Worm (Caenorhabditis elegans): ENCODE measurements around the gene hal-2.

Gene hal-2

DNA sequence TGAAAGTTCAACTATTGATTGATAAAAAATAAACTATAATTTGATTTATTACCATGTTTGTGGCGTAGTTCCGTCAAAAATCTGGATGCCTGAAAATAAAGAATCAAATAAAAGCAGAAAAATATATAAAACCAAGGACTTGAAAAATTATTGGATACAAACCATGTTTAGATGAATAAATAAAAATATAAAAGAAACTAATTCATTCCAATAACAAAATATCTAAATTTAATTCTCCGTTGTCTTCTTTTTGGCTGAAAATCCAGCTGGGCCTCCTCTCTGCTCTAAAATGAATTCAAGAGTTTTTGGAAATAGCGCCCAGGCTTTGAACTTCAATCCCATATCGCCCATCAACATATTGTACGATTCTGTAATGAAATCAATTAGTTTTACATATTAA is 24.2 kb upstream of the hal-2 start, which contains the start of gene vps-29:
Gene vps-29 (minus strand): TSS at position 101 of the 400 bp plus-strand sequence.
- TF ChIP-seq aly-2 (tag; optimal IDR thresholded peaks at IDR 0.05) (no peak), nhr-28 (tag; optimal IDR thresholded peaks at IDR 0.05) (no peak), zip-11 (GFP tag; IDR thresholded peaks at IDR 0.05) (no peak), snpc-4 (tag; optimal IDR thresholded peaks at IDR 0.05) (no peak), nhr-76 (tag; optimal IDR thresholded peaks at IDR 0.05) (no peak), ztf-7 (tag; optimal IDR thresholded peaks at IDR 0.05) (no peak), skn-1 (tag; optimal IDR thresholded peaks at IDR 0.05) (no peak), fkh-10 (GFP tag; optimal IDR thresholded peaks at IDR 0.05) (no peak), zfp-2 (tag; optimal IDR thresholded peaks at IDR 0.05) (no peak), daf-12 (tag; optimal IDR thresholded peaks at IDR 0.05) (no peak), mxl-2 (GFP tag; conservative IDR thresholded peaks at IDR 0.05) (no peak), tag-97 (GFP tag; IDR thresholded peaks at IDR 0.05) (no peak), arid-1 (GFP tag; conservative IDR thresholded peaks at IDR 0.05) (no peak), spr-1 (tag; optimal IDR thresholded peaks at IDR 0.05) (no peak)

DNA sequence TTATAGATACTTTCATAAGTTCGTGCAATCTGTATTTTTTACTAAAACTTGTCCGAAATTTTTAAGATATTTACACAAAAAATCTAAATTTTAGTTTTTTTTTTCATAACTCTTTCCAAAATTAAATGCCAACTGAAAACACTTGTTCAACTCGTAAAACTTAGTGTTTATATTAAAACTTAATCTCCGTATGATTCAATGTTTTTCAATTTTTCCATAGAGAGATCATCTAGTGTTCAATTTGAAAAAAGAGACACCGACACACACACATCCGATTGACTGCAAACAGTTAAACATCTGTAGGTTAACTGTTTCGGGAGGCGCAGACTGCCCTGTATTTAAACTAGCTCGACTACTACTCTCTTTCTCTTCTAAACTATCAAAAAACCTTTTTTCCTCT is 20.3 kb upstream of the hal-2 start, which contains the start of gene T16H12.9:
Gene T16H12.9 (plus strand): TSS at position 301 of the 400 bp plus-strand sequence.
- TF ChIP-seq pha-4 (GFP tag; IDR thresholded peaks at IDR 0.05) (no peak), pha-4 (tag; optimal IDR thresholded peaks at IDR 0.05) (no peak), Y75B8A.6 (GFP tag; IDR thresholded peaks at IDR 0.05) (no peak), jun-1 (tag; optimal IDR thresholded peaks at IDR 0.05) (no peak), F44E2.7 (GFP tag; IDR thresholded peaks at IDR 0.05) (no peak), mdl-1 (tag; optimal IDR thresholded peaks at IDR 0.05) (no peak), unc-130 (GFP tag; optimal IDR thresholded peaks at IDR 0.05) (no peak), egl-27 (tag; optimal IDR thresholded peaks at IDR 0.05) (no peak), snpc-4 (tag; optimal IDR thresholded peaks at IDR 0.05) (no peak), lin-15B (tag; optimal IDR thresholded peaks at IDR 0.05) (no peak), F10B5.3 (tag; optimal IDR thresholded peaks at IDR 0.05) (no peak), F49E8.2 (tag; optimal IDR thresholded peaks at IDR 0.05; ENCODE audit: borderline replicate concordance) (no peak)

- TF ChIP-seq ceh-28 (tag; optimal IDR thresholded peaks at IDR 0.05) (no peak), unc-130 (GFP tag; optimal IDR thresholded peaks at IDR 0.05) (no peak), rbr-2 (tag; optimal IDR thresholded peaks at IDR 0.05) (no peak), ama-1 (optimal IDR thresholded peaks at IDR 0.05) (no peak), gei-8 (GFP tag; optimal IDR thresholded peaks at IDR 0.05) (no peak), unc-39 (tag; optimal IDR thresholded peaks at IDR 0.05) (no peak), daf-12 (tag; optimal IDR thresholded peaks at IDR 0.05) (no peak), nhr-48 (tag; optimal IDR thresholded peaks at IDR 0.05) (no peak), ceh-20 (GFP tag; IDR thresholded peaks at IDR 0.05) (no peak), zfp-2 (tag; optimal IDR thresholded peaks at IDR 0.05) (no peak), ZK337.2 (GFP tag; IDR thresholded peaks at IDR 0.05) (no peak), nhr-102 (tag; optimal IDR thresholded peaks at IDR 0.05) (no peak), Y105C5A.15 (GFP tag; IDR thresholded peaks at IDR 0.05) (no peak), zip-11 (GFP tag; IDR thresholded peaks at IDR 0.05) (no peak), Y48G9A.11 (GFP tag; IDR thresholded peaks at IDR 0.05) (no peak), ZK546.5 (tag; optimal IDR thresholded peaks at IDR 0.05) (no peak)
Observed at ce11 chrIII:10106390-10106789, 17.7 kb upstream of the hal-2 start, which contains the start of gene srt-55. srt-55 (minus strand) TSS chrIII:10106490.

DNA sequence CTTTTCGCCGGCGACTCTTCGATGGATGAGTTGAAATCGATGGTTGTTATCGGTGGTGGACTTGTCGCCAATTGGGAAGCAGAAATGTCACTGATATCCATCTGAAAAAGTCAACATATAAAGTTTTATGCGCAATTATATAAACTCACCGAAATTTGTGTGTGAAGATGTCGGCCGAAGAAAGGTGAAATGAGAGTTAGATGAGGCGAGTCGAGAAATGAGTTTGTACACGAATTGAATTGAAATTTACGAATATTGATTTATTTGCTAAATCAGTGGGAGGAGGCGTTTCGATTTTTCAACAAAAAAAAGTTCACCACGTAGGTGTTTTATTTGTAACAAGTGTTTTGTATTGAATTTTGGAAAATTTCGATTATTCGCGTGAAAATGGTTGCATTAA is 12.6 kb upstream of the hal-2 start, which contains the start of gene kel-10:
Gene kel-10 (minus strand): TSS at position 101 of the 400 bp plus-strand sequence.
- no peak for TF ChIP-seq mes-2 (tag; optimal IDR thresholded peaks at IDR 0.05; ENCODE audit: poor library complexity, severe bottlenecking)
